Worm (Caenorhabditis elegans): Measurements from ENCODE around the gene T13H5.8.

Gene T13H5.8

DNA sequence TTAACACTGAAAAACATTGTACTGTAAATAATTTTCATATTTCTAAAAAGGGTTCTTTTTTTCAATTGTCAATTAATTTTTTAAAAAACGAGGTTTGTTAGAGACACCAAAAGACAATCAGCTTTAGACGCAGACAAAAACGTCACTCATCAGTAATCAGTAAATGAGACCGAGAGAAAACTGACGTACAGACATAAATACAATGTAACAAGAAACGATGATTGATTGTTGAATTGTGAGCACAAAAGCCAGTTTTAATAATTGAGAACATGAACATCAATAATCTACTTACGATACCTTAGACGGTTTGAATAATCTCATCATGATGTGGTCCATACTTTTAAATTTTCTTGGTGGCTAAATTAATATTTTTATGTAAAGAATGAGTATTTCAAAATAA lies 11.6 kb upstream of the T13H5.8 start:
- no peak for TF ChIP-seq nhr-25 (tag; optimal IDR thresholded peaks at IDR 0.05)
- TF ChIP-seq hmg-11 (tag; optimal IDR thresholded peaks at IDR 0.05) = no peak
- no peak for TF ChIP-seq nhr-237 (tag; optimal IDR thresholded peaks at IDR 0.05)
- TF ChIP-seq mdl-1 (tag; optimal IDR thresholded peaks at IDR 0.05) = no peak
- no peak for TF ChIP-seq lin-15B (tag; optimal IDR thresholded peaks at IDR 0.05)
- TF ChIP-seq ama-1 (optimal IDR thresholded peaks at IDR 0.05) = no peak
- TF ChIP-seq pha-4 (tag; optimal IDR thresholded peaks at IDR 0.05) = peak; percentile 21
- no peak for TF ChIP-seq elt-1 (tag; optimal IDR thresholded peaks at IDR 0.05)
- TF ChIP-seq snpc-4 (tag; optimal IDR thresholded peaks at IDR 0.05) = no peak
- TF ChIP-seq R02D3.7 (tag; optimal IDR thresholded peaks at IDR 0.05) = no peak
- no peak for TF ChIP-seq mml-1 (tag; optimal IDR thresholded peaks at IDR 0.05)
- peak; percentile 55 for TF ChIP-seq pqm-1 (tag; optimal IDR thresholded peaks at IDR 0.05)
- no peak for TF ChIP-seq ceh-16 (tag; optimal IDR thresholded peaks at IDR 0.05)
- TF ChIP-seq tbx-2 (tag; optimal IDR thresholded peaks at IDR 0.05) = no peak
- peak; percentile 36 for TF ChIP-seq elt-2 (tag; optimal IDR thresholded peaks at IDR 0.05)

DNA sequence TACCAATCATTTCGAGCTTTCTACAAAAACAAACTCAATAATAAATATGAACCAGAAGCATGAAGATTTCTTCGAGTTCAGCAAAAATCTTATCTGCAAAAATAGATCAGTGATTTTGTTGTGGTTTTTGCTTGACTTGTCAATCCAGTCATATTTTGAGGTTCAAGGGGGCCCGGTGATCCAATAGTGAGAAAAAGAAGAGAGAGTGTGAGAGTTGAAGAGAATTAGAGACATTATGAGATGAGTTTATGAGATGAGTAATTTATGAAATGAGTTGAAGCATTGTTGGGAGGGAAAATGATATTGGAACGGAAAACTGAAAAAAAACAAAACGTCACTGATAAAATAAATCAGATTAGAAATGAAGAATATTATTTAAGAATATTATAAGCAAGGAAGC lies 9.4 kb upstream of the T13H5.8 start, which contains the start of gene T13H5.1:
TSS of gene T13H5.1 (minus strand) at position 101 of the 400 bp plus-strand sequence.
- no peak for TF ChIP-seq elt-3 (tag; optimal IDR thresholded peaks at IDR 0.05)
- no peak for TF ChIP-seq snpc-4 (tag; optimal IDR thresholded peaks at IDR 0.05)
- TF ChIP-seq pqm-1 (tag; optimal IDR thresholded peaks at IDR 0.05) = no peak
- TF ChIP-seq sea-2 (GFP tag; optimal IDR thresholded peaks at IDR 0.05) = no peak
- TF ChIP-seq zag-1 (tag; optimal IDR thresholded peaks at IDR 0.05) = no peak
- no peak for TF ChIP-seq nfya-1 (tag; optimal IDR thresholded peaks at IDR 0.05; ENCODE audit: insufficient read depth)
- no peak for TF ChIP-seq mml-1 (tag; optimal IDR thresholded peaks at IDR 0.05)
- no peak for TF ChIP-seq ztf-4 (tag; optimal IDR thresholded peaks at IDR 0.05)
- TF ChIP-seq nhr-43 (tag; optimal IDR thresholded peaks at IDR 0.05; ENCODE audit: poor library complexity, severe bottlenecking) = no peak
- TF ChIP-seq nhr-28 (tag; optimal IDR thresholded peaks at IDR 0.05) = no peak
- no peak for TF ChIP-seq hmg-11 (tag; optimal IDR thresholded peaks at IDR 0.05)
- TF ChIP-seq nhr-25 (tag; optimal IDR thresholded peaks at IDR 0.05) = no peak
- no peak for TF ChIP-seq fkh-2 (tag; optimal IDR thresholded peaks at IDR 0.05)
- TF ChIP-seq lin-15B (tag; optimal IDR thresholded peaks at IDR 0.05) = no peak

DNA sequence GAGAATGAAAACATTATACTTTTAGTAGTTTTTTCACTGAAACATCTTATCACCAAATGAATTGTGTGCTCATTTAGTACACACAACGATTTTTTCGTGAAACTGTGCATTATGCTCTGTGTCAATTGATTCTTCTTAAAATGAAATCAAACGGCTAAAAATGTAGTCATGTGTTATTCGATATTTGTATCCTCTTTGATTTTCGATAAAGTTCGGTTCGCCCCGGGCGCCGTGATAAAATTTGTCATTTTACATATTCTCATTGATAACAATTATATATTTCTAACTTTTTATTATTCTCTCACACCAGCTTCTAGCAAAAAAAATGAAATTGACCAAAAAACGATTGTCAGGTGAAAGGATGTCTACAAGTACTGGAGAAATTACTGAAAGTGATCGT lies 3.6 kb upstream of the T13H5.8 start, which contains the start of gene ctg-2:
TSS of gene ctg-2 (plus strand) at position 326 of the 400 bp plus-strand sequence.
- TF ChIP-seq tbx-2 (tag; optimal IDR thresholded peaks at IDR 0.05) = no peak
- TF ChIP-seq sea-2 (GFP tag; optimal IDR thresholded peaks at IDR 0.05) = no peak
- no peak for TF ChIP-seq nhr-12 (tag; optimal IDR thresholded peaks at IDR 0.05)
- no peak for TF ChIP-seq nfya-1 (tag; optimal IDR thresholded peaks at IDR 0.05; ENCODE audit: insufficient read depth)
- no peak for TF ChIP-seq unc-62 (GFP tag; optimal IDR thresholded peaks at IDR 0.05)
- TF ChIP-seq pqm-1 (tag; optimal IDR thresholded peaks at IDR 0.05) = peak; percentile 87
- TF ChIP-seq elt-3 (tag; optimal IDR thresholded peaks at IDR 0.05) = no peak
- peak; percentile 32 for TF ChIP-seq jun-1 (tag; optimal IDR thresholded peaks at IDR 0.05)
- no peak for TF ChIP-seq nhr-25 (tag; optimal IDR thresholded peaks at IDR 0.05)
- TF ChIP-seq lsy-12 (tag; optimal IDR thresholded peaks at IDR 0.05) = no peak
- TF ChIP-seq mdl-1 (tag; optimal IDR thresholded peaks at IDR 0.05) = no peak
- no peak for TF ChIP-seq lin-39 (tag; optimal IDR thresholded peaks at IDR 0.05)
- TF ChIP-seq elt-1 (tag; optimal IDR thresholded peaks at IDR 0.05) = no peak
- TF ChIP-seq pha-4 (tag; optimal IDR thresholded peaks at IDR 0.05) = peak; percentile 43
- no peak for TF ChIP-seq ztf-4 (tag; optimal IDR thresholded peaks at IDR 0.05)
- TF ChIP-seq unc-39 (tag; optimal IDR thresholded peaks at IDR 0.05) = no peak
- no peak for TF ChIP-seq ama-1 (optimal IDR thresholded peaks at IDR 0.05)
- TF ChIP-seq ztf-11 (tag; optimal IDR thresholded peaks at IDR 0.05) = no peak
- TF ChIP-seq nhr-43 (tag; optimal IDR thresholded peaks at IDR 0.05; ENCODE audit: poor library complexity, severe bottlenecking) = no peak
- TF ChIP-seq elt-2 (tag; optimal IDR thresholded peaks at IDR 0.05) = peak; percentile 81

DNA sequence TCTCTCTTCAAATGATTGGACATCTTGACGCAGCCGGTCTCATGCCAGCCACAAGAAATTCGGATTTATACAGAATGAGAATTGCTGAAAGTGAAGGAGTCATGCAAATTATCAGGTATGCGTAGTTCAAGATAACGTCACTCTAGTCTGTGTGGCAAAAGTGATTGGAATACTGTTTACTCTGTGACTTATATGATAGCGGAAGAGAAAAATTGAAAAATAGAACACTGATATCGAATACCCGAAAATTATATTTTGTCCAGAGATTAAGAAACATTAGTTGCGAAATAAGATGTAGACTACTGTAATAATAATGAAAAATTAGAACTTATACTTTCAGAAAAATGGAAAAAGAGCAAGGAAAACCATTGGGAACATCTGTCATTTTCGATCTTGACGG lies 2.8 kb upstream of the T13H5.8 start:
- TF ChIP-seq pqm-1 (tag; optimal IDR thresholded peaks at IDR 0.05) (peak; percentile 20), fkh-10 (GFP tag; optimal IDR thresholded peaks at IDR 0.05) (no peak), elt-3 (tag; optimal IDR thresholded peaks at IDR 0.05) (no peak), fkh-2 (tag; optimal IDR thresholded peaks at IDR 0.05) (no peak), zag-1 (tag; optimal IDR thresholded peaks at IDR 0.05) (no peak), aly-2 (tag; optimal IDR thresholded peaks at IDR 0.05) (no peak), nhr-23 (tag; optimal IDR thresholded peaks at IDR 0.05) (no peak), eor-1 (tag; optimal IDR thresholded peaks at IDR 0.05) (no peak), pha-4 (tag; optimal IDR thresholded peaks at IDR 0.05) (peak; percentile 35), nhr-237 (tag; optimal IDR thresholded peaks at IDR 0.05) (no peak), ceh-16 (tag; optimal IDR thresholded peaks at IDR 0.05) (no peak), ceh-82 (tag; optimal IDR thresholded peaks at IDR 0.05) (no peak), jun-1 (tag; optimal IDR thresholded peaks at IDR 0.05) (peak; percentile 51), elt-1 (tag; optimal IDR thresholded peaks at IDR 0.05) (no peak), tbx-2 (tag; optimal IDR thresholded peaks at IDR 0.05) (no peak), nhr-25 (tag; optimal IDR thresholded peaks at IDR 0.05) (no peak), fos-1 (tag; optimal IDR thresholded peaks at IDR 0.05) (no peak), skn-1 (tag; optimal IDR thresholded peaks at IDR 0.05) (no peak), hmg-11 (tag; optimal IDR thresholded peaks at IDR 0.05) (no peak), nhr-28 (tag; optimal IDR thresholded peaks at IDR 0.05) (no peak), sea-2 (GFP tag; optimal IDR thresholded peaks at IDR 0.05) (no peak), nhr-11 (tag; optimal IDR thresholded peaks at IDR 0.05) (no peak), elt-2 (tag; optimal IDR thresholded peaks at IDR 0.05) (peak; percentile 79), ceh-28 (tag; optimal IDR thresholded peaks at IDR 0.05) (no peak), egl-5 (tag; optimal IDR thresholded peaks at IDR 0.05) (no peak), ZK546.5 (tag; optimal IDR thresholded peaks at IDR 0.05) (no peak), nhr-76 (tag; optimal IDR thresholded peaks at IDR 0.05) (no peak), snpc-4 (tag; optimal IDR thresholded peaks at IDR 0.05) (no peak), nfya-1 (tag; optimal IDR thresholded peaks at IDR 0.05; ENCODE audit: insufficient read depth) (no peak), nhr-77 (tag; optimal IDR thresholded peaks at IDR 0.05) (no peak)
